Worm (Caenorhabditis elegans) whole organism, L4 larva: ENCODE measurements around the gene Y62F5A.12.

Experiments used
- F10B5.3 ChIP-seq: sonication (generic microtip); optimal IDR thresholded peaks from 2 replicates; lab custom pipeline; 2016; ENCODE audit warnings: mild to moderate bottlenecking, missing genetic modification characterization, missing compliant biosample characterization
- F37D6.2 ChIP-seq: sonication (generic microtip); optimal IDR thresholded peaks from 2 replicates; lab custom pipeline; 2016; ENCODE audit warnings: mild to moderate bottlenecking, missing genetic modification characterization, missing compliant biosample characterization
- F44E2.7 ChIP-seq: fragments of 200-800 bp; sonication (Bioruptor generic); IDR thresholded peaks from 2 replicates; pipeline ENCODE4 v2.1.2; 2022; ENCODE audit warnings: missing genetic modification characterization, missing compliant biosample characterization
- R02D3.7 ChIP-seq: fragments of 150-350 bp; sonication (generic microtip); optimal IDR thresholded peaks from 3 replicates; lab custom pipeline; 2014; ENCODE audit warnings: missing biosample characterization, missing genetic modification characterization
- T20F7.1 ChIP-seq: fragments of 200-800 bp; sonication (Bioruptor generic); optimal IDR thresholded peaks from 2 replicates; lab custom pipeline; 2018; ENCODE audit warnings: mild to moderate bottlenecking, missing genetic modification characterization, missing compliant biosample characterization
- T26A8.4 ChIP-seq: fragments of 200-800 bp; sonication (Bioruptor generic); IDR thresholded peaks from 2 replicates; pipeline ENCODE4 v1.3.6; 2022; ENCODE audit warnings: missing genetic modification characterization, missing compliant biosample characterization
- Y5F2A.4 ChIP-seq: fragments of 200-800 bp; sonication (Bioruptor generic); optimal IDR thresholded peaks from 2 replicates; lab custom pipeline; 2018; ENCODE audit warnings: mild to moderate bottlenecking, missing genetic modification characterization, missing compliant biosample characterization
- ama-1 ChIP-seq: fragments of 150-350 bp; optimal IDR thresholded peaks from 2 replicates; lab custom pipeline; 2014; ENCODE audit warnings: inconsistent platforms, mixed read lengths
- ceh-20 ChIP-seq: fragments of 200-800 bp; sonication (Bioruptor generic); IDR thresholded peaks from 2 replicates; pipeline ENCODE4 v1.3.6; 2022; ENCODE audit warnings: missing genetic modification reagents, missing genetic modification characterization, missing compliant biosample characterization
- ceh-82 ChIP-seq: sonication (generic microtip); optimal IDR thresholded peaks from 2 replicates; lab custom pipeline; 2017; ENCODE audit warnings: missing biosample characterization, missing genetic modification characterization
- daf-12 ChIP-seq: fragments of 150-350 bp; optimal IDR thresholded peaks from 2 replicates; lab custom pipeline; 2014; ENCODE audit warnings: missing biosample characterization, missing genetic modification reagents, missing genetic modification characterization
- daf-19 ChIP-seq: fragments of 200-800 bp; sonication (Bioruptor generic); conservative IDR thresholded peaks from 2 replicates; pipeline ENCODE4 v1.3.6; 2022; ENCODE audit warnings: missing genetic modification characterization, missing compliant biosample characterization
- dmd-8 ChIP-seq: fragments of 200-800 bp; sonication (Bioruptor generic); IDR thresholded peaks from 2 replicates; pipeline ENCODE4 v1.3.6; 2022; ENCODE audit warnings: missing genetic modification characterization, missing compliant biosample characterization
- dmd-9 ChIP-seq: fragments of 200-800 bp; sonication (Bioruptor generic); IDR thresholded peaks from 2 replicates; pipeline ENCODE4 v1.3.6; 2022; ENCODE audit warnings: missing genetic modification reagents, missing genetic modification characterization, missing compliant biosample characterization
- dpl-1 ChIP-seq: fragments of 150-350 bp; optimal IDR thresholded peaks from 2 replicates; lab custom pipeline; 2014; ENCODE audit warnings: missing biosample characterization, missing genetic modification reagents, missing genetic modification characterization
- dve-1 ChIP-seq: sonication (generic microtip); optimal IDR thresholded peaks from 2 replicates; lab custom pipeline; 2017; ENCODE audit warnings: antibody characterized with exemption, mild to moderate bottlenecking, missing genetic modification characterization, missing compliant biosample characterization; ENCODE audit not compliant: insufficient read depth
- egl-27 ChIP-seq: sonication (generic microtip); optimal IDR thresholded peaks from 3 replicates; lab custom pipeline; 2017; ENCODE audit warnings: missing biosample characterization, missing genetic modification reagents, missing genetic modification characterization
- hif-1 ChIP-seq, 2 experiments: sonication (generic microtip); optimal IDR thresholded peaks; 2 replicates each; lab custom pipeline; 2016 to 2017; ENCODE audit warnings: missing compliant biosample characterization in 2 of 2, missing genetic modification characterization in 2 of 2, missing genetic modification reagents in 2 of 2, missing genotype in 2 of 2, mild to moderate bottlenecking in 1 of 2
- hlh-11 ChIP-seq: fragments of 200-800 bp; sonication (Bioruptor generic); optimal IDR thresholded peaks from 2 replicates; lab custom pipeline; 2018; ENCODE audit warnings: mild to moderate bottlenecking, missing genetic modification characterization, missing compliant biosample characterization
- hlh-30 ChIP-seq: sonication (generic microtip); optimal IDR thresholded peaks from 2 replicates; lab custom pipeline; 2017; ENCODE audit warnings: antibody characterized with exemption, mild to moderate bottlenecking, missing genetic modification characterization, missing compliant biosample characterization; ENCODE audit not compliant: insufficient read depth
- hmg-1.1 ChIP-seq: fragments of 200-800 bp; sonication (Bioruptor generic); IDR thresholded peaks from 2 replicates; pipeline ENCODE4 v1.3.6; 2022; ENCODE audit warnings: missing genetic modification reagents, missing genetic modification characterization, missing compliant biosample characterization
- lin-1 ChIP-seq: fragments of 200-800 bp; sonication (Bioruptor generic); IDR thresholded peaks from 2 replicates; pipeline ENCODE4 v1.3.6; 2022; ENCODE audit warnings: missing genetic modification reagents, missing genetic modification characterization, missing compliant biosample characterization
- lin-15B ChIP-seq: fragments of 150-350 bp; sonication (generic microtip); optimal IDR thresholded peaks from 3 replicates; lab custom pipeline; 2014; ENCODE audit warnings: missing biosample characterization, missing genetic modification characterization
- lin-38 ChIP-seq: fragments of 200-800 bp; sonication (Bioruptor generic); IDR thresholded peaks from 2 replicates; pipeline ENCODE4 v1.3.6; 2022; ENCODE audit warnings: missing genetic modification reagents, missing genetic modification characterization, missing compliant biosample characterization
- lir-3 ChIP-seq: sonication (generic microtip); optimal IDR thresholded peaks from 2 replicates; lab custom pipeline; 2016; ENCODE audit warnings: mild to moderate bottlenecking, missing genetic modification characterization, missing compliant biosample characterization
- lsy-2 ChIP-seq, 2 experiments: fragments of 150-350 bp in 1 of 2; sonication (generic microtip) in 1 of 2; optimal IDR thresholded peaks; 2 replicates each; lab custom pipeline; 2014 to 2017; ENCODE audit warnings: missing biosample characterization in 2 of 2, missing genetic modification characterization in 2 of 2
- madf-5 ChIP-seq, 2 experiments: fragments of 200-800 bp; sonication (Bioruptor generic); IDR thresholded peaks; 2 replicates each; pipeline ENCODE4 v1.3.6; 2022; ENCODE audit warnings: missing compliant biosample characterization in 2 of 2, missing genetic modification characterization in 2 of 2
- madf-9 ChIP-seq: fragments of 200-800 bp; sonication (Bioruptor generic); conservative IDR thresholded peaks from 2 replicates; pipeline ENCODE4 v1.3.6; 2022; ENCODE audit warnings: missing genetic modification reagents, missing genetic modification characterization, missing compliant biosample characterization
- mdt-29 ChIP-seq: fragments of 200-800 bp; sonication (Bioruptor generic); IDR thresholded peaks from 2 replicates; pipeline ENCODE4 v1.3.6; 2022; ENCODE audit warnings: missing genetic modification reagents, missing genetic modification characterization, missing compliant biosample characterization
- mes-2 ChIP-seq: sonication (generic microtip); optimal IDR thresholded peaks from 2 replicates; lab custom pipeline; 2016; ENCODE audit warnings: missing genotype, mild to moderate bottlenecking, missing genetic modification characterization, missing compliant biosample characterization; ENCODE audit not compliant: poor library complexity, severe bottlenecking
- nhr-10 ChIP-seq: fragments of 150-350 bp; optimal IDR thresholded peaks from 2 replicates; lab custom pipeline; 2014; ENCODE audit warnings: missing biosample characterization, missing genetic modification characterization
- nhr-28 ChIP-seq: fragments of 150-350 bp; optimal IDR thresholded peaks from 2 replicates; lab custom pipeline; 2014; ENCODE audit warnings: missing biosample characterization, missing genetic modification characterization
- nhr-41 ChIP-seq: fragments of 200-800 bp; sonication (Bioruptor generic); IDR thresholded peaks from 2 replicates; pipeline ENCODE4 v1.3.6; 2022; ENCODE audit warnings: missing genetic modification reagents, missing genetic modification characterization, missing compliant biosample characterization
- nhr-42 ChIP-seq: fragments of 200-800 bp; sonication (Bioruptor generic); IDR thresholded peaks from 2 replicates; pipeline ENCODE4 v1.3.6; 2022; ENCODE audit warnings: missing genetic modification characterization, missing compliant biosample characterization
- nhr-6 ChIP-seq: fragments of 150-350 bp; optimal IDR thresholded peaks from 2 replicates; lab custom pipeline; 2014; ENCODE audit warnings: missing biosample characterization, missing genetic modification characterization
- nhr-76 ChIP-seq: fragments of 150-350 bp; optimal IDR thresholded peaks from 2 replicates; lab custom pipeline; 2014; ENCODE audit warnings: missing biosample characterization, missing genetic modification characterization
- nhr-77 ChIP-seq: fragments of 150-350 bp; optimal IDR thresholded peaks from 2 replicates; lab custom pipeline; 2014; ENCODE audit warnings: missing biosample characterization, missing genetic modification characterization
- pha-4 ChIP-seq, 2 experiments: fragments of 150-350 bp in 1 of 2; fragments of 200-800 bp in 1 of 2; sonication (Bioruptor generic) in 1 of 2; IDR thresholded peaks in 1 of 2; optimal IDR thresholded peaks in 1 of 2; 2 replicates each; pipeline versions ENCODE4 v1.3.6 to Lab custom; 2014 to 2022; ENCODE audit warnings: missing genetic modification characterization in 2 of 2, missing genetic modification reagents in 2 of 2, missing biosample characterization in 1 of 2, missing compliant biosample characterization in 1 of 2
- set-16 ChIP-seq: fragments of 200-800 bp; sonication (Bioruptor generic); IDR thresholded peaks from 2 replicates; pipeline ENCODE4 v1.3.6; 2022; ENCODE audit warnings: missing genetic modification reagents, missing genetic modification characterization, missing compliant biosample characterization
- skn-1 ChIP-seq: fragments of 150-350 bp; optimal IDR thresholded peaks from 2 replicates; lab custom pipeline; 2014; ENCODE audit warnings: missing biosample characterization, missing genetic modification characterization
- snpc-1.2 ChIP-seq: fragments of 200-800 bp; sonication (Bioruptor generic); IDR thresholded peaks from 2 replicates; pipeline ENCODE4 v1.3.6; 2022; ENCODE audit warnings: missing genetic modification reagents, missing genetic modification characterization, missing compliant biosample characterization
- spr-3 ChIP-seq: fragments of 200-800 bp; sonication (Bioruptor generic); optimal IDR thresholded peaks from 2 replicates; lab custom pipeline; 2018; ENCODE audit warnings: mild to moderate bottlenecking, missing genetic modification characterization, missing compliant biosample characterization
- tag-97 ChIP-seq: fragments of 200-800 bp; sonication (Bioruptor generic); IDR thresholded peaks from 2 replicates; pipeline ENCODE4 v1.3.6; 2022; ENCODE audit warnings: missing genetic modification characterization, missing compliant biosample characterization
- tra-1 ChIP-seq: fragments of 200-800 bp; sonication (Bioruptor generic); IDR thresholded peaks from 2 replicates; pipeline ENCODE4 v1.3.6; 2022; ENCODE audit warnings: missing genetic modification reagents, missing genetic modification characterization, missing compliant biosample characterization
- unc-130 ChIP-seq: sonication (generic microtip); optimal IDR thresholded peaks from 2 replicates; lab custom pipeline; 2016; ENCODE audit warnings: missing genetic modification reagents, missing genetic modification characterization, missing compliant biosample characterization
- unc-39 ChIP-seq: sonication (generic microtip); optimal IDR thresholded peaks from 2 replicates; lab custom pipeline; 2017; ENCODE audit warnings: missing biosample characterization, missing genetic modification characterization
- zfp-3 ChIP-seq: fragments of 200-800 bp; sonication (Bioruptor generic); conservative IDR thresholded peaks from 2 replicates; pipeline ENCODE4 v1.3.6; 2022; ENCODE audit warnings: missing genetic modification reagents, missing genetic modification characterization, missing compliant biosample characterization
- zip-11 ChIP-seq: fragments of 200-800 bp; sonication (Bioruptor generic); IDR thresholded peaks from 2 replicates; pipeline ENCODE4 v1.3.6; 2022; ENCODE audit warnings: missing genetic modification characterization, missing compliant biosample characterization
- ztf-11 ChIP-seq: fragments of 150-350 bp; optimal IDR thresholded peaks from 2 replicates; lab custom pipeline; 2014; ENCODE audit warnings: missing biosample characterization, missing genetic modification characterization
- ztf-7 ChIP-seq: fragments of 150-350 bp; optimal IDR thresholded peaks from 2 replicates; lab custom pipeline; 2014; ENCODE audit warnings: missing biosample characterization, missing genetic modification characterization

Y62F5A.12 gene

DNA sequence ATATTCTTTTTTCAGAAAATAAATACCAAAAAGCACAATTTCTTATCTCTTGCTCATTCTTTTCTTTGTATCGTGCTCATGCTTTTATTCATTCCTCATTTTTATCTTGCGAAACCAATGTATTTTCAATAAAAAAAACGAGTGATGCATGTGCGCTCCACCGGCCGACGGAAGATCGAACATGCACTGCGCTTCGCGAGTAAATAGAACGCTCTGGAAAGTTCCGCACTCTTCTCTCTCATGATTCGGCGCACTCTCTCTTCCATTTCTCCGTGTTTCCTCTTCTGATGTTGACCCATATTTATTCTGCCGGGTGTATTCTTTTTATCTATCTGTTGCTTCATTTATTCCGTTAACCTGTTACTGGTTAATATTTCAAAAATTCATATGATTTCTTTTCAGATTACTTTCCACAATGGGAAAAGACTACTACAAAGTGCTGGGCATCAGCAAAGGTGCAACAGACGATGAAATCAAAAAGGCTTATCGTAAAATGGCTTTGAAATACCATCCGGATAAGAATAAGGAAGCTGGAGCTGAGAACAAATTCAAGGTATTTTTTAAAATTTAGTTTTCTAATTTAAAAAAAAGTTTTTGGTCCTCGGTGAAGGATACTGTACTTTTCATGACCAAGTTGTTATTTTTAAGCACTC is 11.1 kb upstream of the Y62F5A.12 start, which contains the start of gene dnj-13:
Gene dnj-13 (plus strand): TSS at position 403 of the 653 bp plus-strand sequence.
- TF ChIP-seq pha-4 (GFP tag; IDR thresholded peaks at IDR 0.05; lab: Robert Waterston, UW) (peak; percentile 98), pha-4 (tag; optimal IDR thresholded peaks at IDR 0.05; lab: Kevin White, UChicago) (peak; percentile 89), ceh-20 (GFP tag; lab: Robert Waterston, UW) (peak; percentile 96), dmd-8 (GFP tag; lab: Robert Waterston, UW) (peak; percentile 84), hlh-11 (tag; lab: Kevin White, UChicago) (peak; percentile 96), dpl-1 (GFP tag; lab: Kevin White, UChicago) (peak; percentile 78), R02D3.7 (tag; lab: Kevin White, UChicago) (no peak), nhr-28 (peak; percentile 85), madf-9 (GFP tag; lab: Robert Waterston, UW) (peak; percentile 94), T26A8.4 (GFP tag; lab: Robert Waterston, UW) (peak; percentile 97), mes-2 (tag; lab: Kevin White, UChicago) (peak; percentile 94), hif-1 (tag; optimal IDR thresholded peaks at IDR 0.05; lab: Kevin White, UChicago) (peak; percentile 77 to 92), lin-15B (tag; lab: Kevin White, UChicago) (no peak), unc-130 (GFP tag; lab: Kevin White, UChicago) (peak; percentile 61), F44E2.7 (GFP tag; lab: Robert Waterston, UW) (no peak), hmg-1.1 (GFP tag; lab: Robert Waterston, UW) (peak; percentile 97), dmd-9 (GFP tag; lab: Robert Waterston, UW) (peak; percentile 79), daf-19 (GFP tag; lab: Robert Waterston, UW) (no peak), dve-1 (tag; lab: Kevin White, UChicago) (peak; percentile 98), nhr-77 (tag; lab: Kevin White, UChicago) (peak; percentile 90), daf-12 (tag; lab: Kevin White, UChicago) (no peak), lsy-2 (tag; optimal IDR thresholded peaks at IDR 0.05; lab: Kevin White, UChicago) (peak; percentile 88 to 94), ztf-11 (tag; lab: Kevin White, UChicago) (peak; percentile 13), zip-11 (GFP tag; lab: Robert Waterston, UW) (0 out of 2 replicates have a peak, but pooled peaks have one; percentile 20), unc-39 (tag; lab: Kevin White, UChicago) (no peak), spr-3 (GFP tag; lab: Kevin White, UChicago) (peak; percentile 94), skn-1 (tag; lab: Kevin White, UChicago) (no peak), lir-3 (tag; lab: Kevin White, UChicago) (peak; percentile 12), tra-1 (GFP tag; lab: Robert Waterston, UW) (peak; percentile 96), ceh-82 (tag; lab: Kevin White, UChicago) (no peak), F37D6.2 (tag; lab: Kevin White, UChicago) (peak; percentile 91), lin-38 (peak; percentile 99), nhr-76 (tag; lab: Kevin White, UChicago) (no peak), F10B5.3 (tag; lab: Kevin White, UChicago) (peak; percentile 89), mdt-29 (peak; percentile 100), Y5F2A.4 (GFP tag; lab: Kevin White, UChicago) (peak; percentile 89), lin-1 (GFP tag; lab: Robert Waterston, UW) (peak; percentile 98), nhr-10 (peak; percentile 63), snpc-1.2 (peak; percentile 87), set-16 (peak; percentile 77), zfp-3 (peak; percentile 98), madf-5 (GFP tag; IDR thresholded peaks at IDR 0.05; lab: Robert Waterston, UW) (peak; percentile 87 to 91; a peak in 3 of 4 replicates), T20F7.1 (GFP tag; lab: Kevin White, UChicago) (peak; percentile 89), ztf-7 (tag; lab: Kevin White, UChicago) (peak; percentile 39), tag-97 (GFP tag; lab: Robert Waterston, UW) (peak; percentile 87; the same call in 1 of the 2 replicates), hlh-30 (tag; lab: Kevin White, UChicago) (peak; percentile 96), ama-1 (peak; percentile 71), nhr-6 (peak; percentile 80), nhr-42 (GFP tag; lab: Robert Waterston, UW) (peak; percentile 95), nhr-41 (GFP tag; lab: Robert Waterston, UW) (peak; percentile 94), egl-27 (tag; lab: Kevin White, UChicago) (no peak)
